Fruit fly (Drosophila melanogaster) whole organism, adult: ENCODE measurements around the gene GstD4.

Source experiments
- CG14711 ChIP-seq: fragments of 200-800 bp; sonication (Bioruptor generic); optimal IDR thresholded peaks from 2 replicates; lab custom pipeline; 2018; ENCODE audit warnings: missing biosample characterization, mild to moderate bottlenecking, missing genetic modification characterization, moderate library complexity
- CG33017 ChIP-seq: fragments of 200-800 bp; sonication (Bioruptor generic); optimal IDR thresholded peaks from 2 replicates; lab custom pipeline; 2018; ENCODE audit warnings: missing biosample characterization, mild to moderate bottlenecking, missing genetic modification characterization, moderate library complexity
- kay ChIP-seq: fragments of 200-800 bp; sonication (Bioruptor generic); peaks from one replicate; lab custom pipeline; 2016; ENCODE audit warnings: missing biosample characterization, missing genetic modification characterization, borderline replicate concordance

dm6 chr3R:12347659-12348058, 26.2 kb upstream of the GstD4 start:
- TF ChIP-seq CG33017: no peak
- peak; percentile 45 for TF ChIP-seq kay (GFP tag; lab: Kevin White, UChicago)
- TF ChIP-seq CG14711: no peak
